Worm (Caenorhabditis elegans) whole organism, late embryonic: ENCODE data around the gene R13A1.5.

ENCODE experiments used
- C08G9.2 ChIP-seq: sonication (generic microtip); optimal IDR thresholded peaks from 2 replicates; lab custom pipeline; 2016; ENCODE audit warnings: mild to moderate bottlenecking, missing genetic modification characterization, moderate library complexity, missing compliant biosample characterization
- ceh-48 ChIP-seq: sonication (generic microtip); optimal IDR thresholded peaks from 2 replicates; lab custom pipeline; 2016; ENCODE audit warnings: missing genetic modification characterization, inconsistent platforms, missing compliant biosample characterization
- hlh-6 ChIP-seq: sonication (generic microtip); optimal IDR thresholded peaks from 2 replicates; lab custom pipeline; 2016; ENCODE audit warnings: missing genotype, missing genetic modification characterization, missing compliant biosample characterization
- pha-4 ChIP-seq: fragments of 150-350 bp; optimal IDR thresholded peaks from 2 replicates; lab custom pipeline; 2018; ENCODE audit warnings: missing biosample characterization, missing genetic modification reagents, missing genetic modification characterization
- pros-1 ChIP-seq: fragments of 150-350 bp; optimal IDR thresholded peaks from 2 replicates; lab custom pipeline; 2014; ENCODE audit warnings: missing biosample characterization, missing genetic modification reagents, missing genetic modification characterization

DNA sequence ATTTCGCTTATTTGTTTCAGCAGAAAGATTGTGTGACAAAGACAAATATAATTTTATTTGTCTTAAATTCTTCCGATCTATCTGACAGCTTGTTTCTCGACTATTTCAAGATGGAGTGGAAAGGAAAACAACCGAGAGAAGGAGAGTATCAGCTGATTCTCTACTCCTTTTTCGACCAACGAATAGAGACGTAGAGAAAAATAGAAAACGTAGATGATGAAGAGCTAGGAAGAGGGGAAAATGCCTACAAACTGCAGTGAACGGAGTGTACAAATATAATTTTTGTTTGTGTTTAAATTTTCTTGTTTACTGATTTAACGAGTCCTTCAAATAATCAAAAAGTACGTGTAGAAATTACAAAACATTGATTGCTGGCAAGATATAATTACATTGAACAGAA is 43.9 kb downstream of the R13A1.5 start:
- TF ChIP-seq C08G9.2 (tag; lab: Kevin White, UChicago) (no peak), pha-4 (no peak), pros-1 (tag; lab: Kevin White, UChicago) (no peak), hlh-6 (tag; lab: Kevin White, UChicago) (no peak), ceh-48 (tag; lab: Kevin White, UChicago) (no peak)
